Fruit fly (Drosophila melanogaster) whole organism, embryonic: ENCODE results near the gene CG31344.

Experiments
- Adf1 ChIP-seq: fragments of 200-800 bp; sonication (Bioruptor generic); IDR thresholded peaks from 2 replicates; pipeline ENCODE4 v1.3.6; 2022; ENCODE audit warnings: missing biosample characterization, missing genetic modification characterization
- Asciz ChIP-seq: fragments of 200-800 bp; sonication (Bioruptor generic); optimal IDR thresholded peaks from 2 replicates; lab custom pipeline; 2017; ENCODE audit warnings: missing biosample characterization, mild to moderate bottlenecking, missing genetic modification characterization, missing genetic modification reagents
- Atf6 ChIP-seq: fragments of 200-800 bp; sonication (Bioruptor generic); IDR thresholded peaks from 2 replicates; pipeline ENCODE4 v1.3.6; 2022; ENCODE audit warnings: missing biosample characterization, missing genetic modification characterization
- CG13287 ChIP-seq: fragments of 200-800 bp; sonication (Bioruptor generic); IDR thresholded peaks from 2 replicates; pipeline ENCODE4 v1.3.6; 2022; ENCODE audit warnings: missing biosample characterization, missing genetic modification characterization; ENCODE audit not compliant: partially characterized antibody
- CG13296 ChIP-seq: fragments of 200-800 bp; sonication (Bioruptor generic); optimal IDR thresholded peaks from 3 replicates; lab custom pipeline; 2018; ENCODE audit warnings: missing biosample characterization, mild to moderate bottlenecking, missing genetic modification characterization
- CG14050 ChIP-seq: fragments of 200-800 bp; sonication (Bioruptor generic); IDR thresholded peaks from 3 replicates; pipeline ENCODE4 v1.3.6; 2022; ENCODE audit warnings: missing biosample characterization, missing genetic modification characterization
- CG17802 ChIP-seq: fragments of 200-800 bp; sonication (Bioruptor generic); optimal IDR thresholded peaks from 2 replicates; lab custom pipeline; 2018; ENCODE audit warnings: missing biosample characterization, mild to moderate bottlenecking, missing genetic modification characterization, moderate library complexity
- CG2120 ChIP-seq: fragments of 200-800 bp; sonication (Bioruptor generic); optimal IDR thresholded peaks from 3 replicates; lab custom pipeline; 2016; ENCODE audit warnings: missing biosample characterization, missing genetic modification characterization
- CG32772 ChIP-seq: fragments of 200-800 bp; sonication (Bioruptor generic); IDR thresholded peaks from 2 replicates; pipeline ENCODE4 v1.3.6; 2022; ENCODE audit warnings: missing biosample characterization, missing genetic modification characterization
- CG4282 ChIP-seq: fragments of 200-800 bp; sonication (Bioruptor generic); optimal IDR thresholded peaks from 2 replicates; lab custom pipeline; 2016; ENCODE audit warnings: missing biosample characterization, missing genetic modification characterization
- CG4820 ChIP-seq: fragments of 200-800 bp; sonication (Bioruptor generic); optimal IDR thresholded peaks from 3 replicates; lab custom pipeline; 2016; ENCODE audit warnings: missing biosample characterization, missing genetic modification characterization
- CG5953 ChIP-seq: fragments of 200-800 bp; sonication (Bioruptor generic); IDR thresholded peaks from 2 replicates; pipeline ENCODE4 v1.3.6; 2022; ENCODE audit warnings: missing biosample characterization, missing genetic modification characterization
- CG6175 ChIP-seq: fragments of 200-800 bp; sonication (Bioruptor generic); IDR thresholded peaks from 3 replicates; pipeline ENCODE4 v1.3.6; 2022; ENCODE audit warnings: missing biosample characterization, missing genetic modification characterization
- CG6683 ChIP-seq: fragments of 200-800 bp; sonication (Bioruptor generic); optimal IDR thresholded peaks from 2 replicates; lab custom pipeline; 2017; ENCODE audit warnings: missing biosample characterization, mild to moderate bottlenecking, missing genetic modification characterization, missing genetic modification reagents
- CG6813 ChIP-seq: fragments of 200-800 bp; sonication (Bioruptor generic); optimal IDR thresholded peaks from 2 replicates; lab custom pipeline; 2017; ENCODE audit warnings: missing biosample characterization, missing genetic modification characterization, mild to moderate bottlenecking, moderate library complexity, missing genetic modification reagents
- CG7786 ChIP-seq: fragments of 200-800 bp; sonication (Bioruptor generic); optimal IDR thresholded peaks from 2 replicates; lab custom pipeline; 2016; ENCODE audit warnings: missing biosample characterization, missing genetic modification characterization
- CG7963 ChIP-seq: fragments of 200-800 bp; sonication (Bioruptor generic); IDR thresholded peaks from 3 replicates; pipeline ENCODE4 v1.3.6; 2022; ENCODE audit warnings: missing biosample characterization, missing genetic modification characterization; ENCODE audit not compliant: partially characterized antibody
- CG8924 ChIP-seq: fragments of 200-800 bp; optimal IDR thresholded peaks from 3 replicates; lab custom pipeline; 2019; ENCODE audit warnings: missing biosample characterization, mild to moderate bottlenecking, missing genetic modification characterization, moderate library complexity
- CoRest ChIP-seq: fragments of 200-800 bp; sonication (Bioruptor generic); optimal IDR thresholded peaks from 3 replicates; lab custom pipeline; 2018; ENCODE audit warnings: missing biosample characterization, mild to moderate bottlenecking, missing genetic modification characterization, moderate library complexity
- D ChIP-seq, 2 experiments: fragments of 200-800 bp in 1 of 2; fragments of >200 bp in 1 of 2; sonication (Bioruptor generic) in 1 of 2; optimal IDR thresholded peaks; 2 replicates in 1 of 2; 3 replicates in 1 of 2; lab custom pipeline; 2017; ENCODE audit warnings: mild to moderate bottlenecking in 1 of 2, missing biosample characterization in 1 of 2, missing genetic modification characterization in 1 of 2, missing genetic modification reagents in 1 of 2
- Dek ChIP-seq: fragments of 200-800 bp; sonication (Bioruptor generic); optimal IDR thresholded peaks from 3 replicates; lab custom pipeline; 2019; ENCODE audit warnings: missing biosample characterization, mild to moderate bottlenecking, missing genetic modification characterization, moderate library complexity
- Lhr ChIP-seq: fragments of 200-800 bp; sonication (Bioruptor generic); optimal IDR thresholded peaks from 3 replicates; lab custom pipeline; 2017; ENCODE audit warnings: mild to moderate bottlenecking, missing biosample characterization, missing genetic modification reagents, missing genetic modification characterization
- Mes4 ChIP-seq: fragments of 200-800 bp; sonication (Bioruptor generic); optimal IDR thresholded peaks from 2 replicates; lab custom pipeline; 2016; ENCODE audit warnings: missing biosample characterization, missing genetic modification characterization
- Myb ChIP-seq: fragments of 200-800 bp; sonication (Bioruptor generic); optimal IDR thresholded peaks from 2 replicates; lab custom pipeline; 2016; ENCODE audit warnings: missing biosample characterization, missing genetic modification characterization
- Pdp1 ChIP-seq, 2 experiments: fragments of 200-800 bp; sonication (Bioruptor generic); optimal IDR thresholded peaks; 3 replicates each; lab custom pipeline; 2016; ENCODE audit warnings: missing biosample characterization in 2 of 2, missing genetic modification characterization in 2 of 2, mild to moderate bottlenecking in 1 of 2, moderate library complexity in 1 of 2
- Sin3A ChIP-seq: fragments of >200 bp; optimal IDR thresholded peaks from 2 replicates; lab custom pipeline; 2018
- al ChIP-seq: fragments of 200-800 bp; sonication (Bioruptor generic); IDR thresholded peaks from 2 replicates; pipeline ENCODE4 v1.3.6; 2022; ENCODE audit warnings: missing biosample characterization, missing genetic modification characterization
- aop ChIP-seq: fragments of 200-800 bp; sonication (Bioruptor generic); IDR thresholded peaks from 2 replicates; pipeline ENCODE4 v1.3.6; 2022; ENCODE audit warnings: missing biosample characterization, missing genetic modification characterization
- ash1 ChIP-seq: fragments of 200-800 bp; sonication (Bioruptor generic); optimal IDR thresholded peaks from 2 replicates; lab custom pipeline; 2018; ENCODE audit warnings: missing biosample characterization, mild to moderate bottlenecking, missing genetic modification characterization
- cwo ChIP-seq: fragments of 200-800 bp; sonication (Bioruptor generic); optimal IDR thresholded peaks from 3 replicates; lab custom pipeline; 2017; ENCODE audit warnings: missing biosample characterization, missing genetic modification characterization, mild to moderate bottlenecking, moderate library complexity, missing genetic modification reagents
- en ChIP-seq: fragments of 200-800 bp; sonication (Bioruptor generic); optimal IDR thresholded peaks from 2 replicates; lab custom pipeline; 2016; ENCODE audit warnings: missing biosample characterization, missing genetic modification characterization
- gro ChIP-seq: fragments of 200-800 bp; sonication (Bioruptor generic); optimal IDR thresholded peaks from 2 replicates; lab custom pipeline; 2016; ENCODE audit warnings: missing biosample characterization, missing genetic modification characterization
- gsb ChIP-seq: fragments of 200-800 bp; sonication (Bioruptor generic); IDR thresholded peaks from 2 replicates; pipeline ENCODE4 v1.3.6; 2022; ENCODE audit warnings: missing biosample characterization, missing genetic modification characterization
- gsb-n ChIP-seq: fragments of 200-800 bp; sonication (Bioruptor generic); optimal IDR thresholded peaks from 3 replicates; lab custom pipeline; 2018; ENCODE audit warnings: missing biosample characterization, mild to moderate bottlenecking, missing genetic modification characterization
- ham ChIP-seq: fragments of 200-800 bp; sonication (Bioruptor generic); IDR thresholded peaks from 2 replicates; pipeline ENCODE4 v1.3.6; 2022; ENCODE audit warnings: missing biosample characterization, missing genetic modification characterization
- insv ChIP-seq, 2 experiments: fragments of 200-800 bp; sonication (Bioruptor generic); optimal IDR thresholded peaks; 3 replicates each; lab custom pipeline; 2016 to 2018; ENCODE audit warnings: missing biosample characterization in 2 of 2, missing genetic modification characterization in 2 of 2
- kah ChIP-seq: fragments of 200-800 bp; sonication (Bioruptor generic); optimal IDR thresholded peaks from 2 replicates; lab custom pipeline; 2018; ENCODE audit warnings: missing biosample characterization, mild to moderate bottlenecking, missing genetic modification characterization
- lab ChIP-seq: fragments of 200-800 bp; sonication (Bioruptor generic); optimal IDR thresholded peaks from 3 replicates; lab custom pipeline; 2017; ENCODE audit warnings: missing biosample characterization, missing genetic modification characterization, mild to moderate bottlenecking, moderate library complexity, missing genetic modification reagents
- lmd ChIP-seq: fragments of 200-800 bp; sonication (Bioruptor generic); IDR thresholded peaks from 2 replicates; pipeline ENCODE4 v1.3.6; 2022; ENCODE audit warnings: missing biosample characterization, missing genetic modification characterization
- onecut ChIP-seq: fragments of 200-800 bp; sonication (Bioruptor generic); IDR thresholded peaks from 2 replicates; pipeline ENCODE4 v1.3.6; 2022; ENCODE audit warnings: missing biosample characterization, missing genetic modification characterization
- org-1 ChIP-seq: fragments of 200-800 bp; sonication (Bioruptor generic); optimal IDR thresholded peaks from 2 replicates; lab custom pipeline; 2017; ENCODE audit warnings: missing biosample characterization, missing genetic modification characterization
- ranshi ChIP-seq: fragments of 200-800 bp; sonication (Bioruptor generic); IDR thresholded peaks from 2 replicates; pipeline ENCODE4 v1.3.6; 2022; ENCODE audit warnings: missing biosample characterization, missing genetic modification characterization
- sc ChIP-seq, 3 experiments: fragments of >200 bp in 2 of 3; fragments of 200-800 bp in 1 of 3; sonication (Bioruptor generic) in 1 of 3; optimal IDR thresholded peaks; 2 replicates in 2 of 3; 3 replicates in 1 of 3; lab custom pipeline; 2017; ENCODE audit warnings: mild to moderate bottlenecking in 1 of 3, missing biosample characterization in 1 of 3, missing genetic modification characterization in 1 of 3, missing genetic modification reagents in 1 of 3
- slbo ChIP-seq: fragments of 200-800 bp; sonication (Bioruptor generic); IDR thresholded peaks from 2 replicates; pipeline ENCODE4 v1.3.6; 2022; ENCODE audit warnings: missing biosample characterization, missing genetic modification characterization
- stc ChIP-seq: fragments of 200-800 bp; sonication (Bioruptor generic); IDR thresholded peaks from 2 replicates; pipeline ENCODE4 v1.3.6; 2022; ENCODE audit warnings: missing biosample characterization, missing genetic modification characterization
- sug ChIP-seq: fragments of 200-800 bp; optimal IDR thresholded peaks from 2 replicates; lab custom pipeline; 2019; ENCODE audit warnings: missing biosample characterization, mild to moderate bottlenecking, missing genetic modification characterization, moderate library complexity
- tio ChIP-seq: fragments of 200-800 bp; sonication (Bioruptor generic); optimal IDR thresholded peaks from 2 replicates; lab custom pipeline; 2017; ENCODE audit warnings: missing biosample characterization, missing genetic modification characterization, inconsistent platforms
- wek ChIP-seq: fragments of 200-800 bp; sonication (Bioruptor generic); optimal IDR thresholded peaks from 3 replicates; lab custom pipeline; 2018; ENCODE audit warnings: missing biosample characterization, mild to moderate bottlenecking, missing genetic modification characterization, moderate library complexity

Gene CG31344

dm6 chr3R:15262710-15263672, 37.9 kb upstream of the CG31344 start, which contains the start of the genes eIF2gamma and Set (continued):
- TF ChIP-seq sug (tag; lab: Kevin White, UChicago) = no peak
- TF ChIP-seq CG4820 (GFP tag; lab: Kevin White, UChicago) = no peak
- TF ChIP-seq CG32772 (GFP tag; lab: Robert Waterston, UW) = no peak
- TF ChIP-seq Asciz (GFP tag; lab: Kevin White, UChicago) = no peak
- TF ChIP-seq CG17802 = peak; percentile 24
- no peak for TF ChIP-seq gsb (GFP tag; lab: Robert Waterston, UW)
- no peak for TF ChIP-seq aop (GFP tag; lab: Robert Waterston, UW)
- TF ChIP-seq CG8924 (tag; lab: Kevin White, UChicago) = peak; percentile 2
- peak; percentile 61 for TF ChIP-seq CG7786 (GFP tag; lab: Kevin White, UChicago)
- TF ChIP-seq Dek (tag; lab: Kevin White, UChicago) = no peak
- peak; percentile 97 for TF ChIP-seq CG13287 (GFP tag; lab: Robert Waterston, UW)
- TF ChIP-seq wek (GFP tag; lab: Kevin White, UChicago) = no peak
- TF ChIP-seq kah = no peak
- no peak for TF ChIP-seq Mes4 (GFP tag; lab: Kevin White, UChicago)
- peak; percentile 43 for TF ChIP-seq D (optimal IDR thresholded peaks at IDR 0.05; lab: Kevin White, UChicago)
- TF ChIP-seq D (GFP tag; optimal IDR thresholded peaks at IDR 0.05; lab: Kevin White, UChicago) = no peak
- no peak for TF ChIP-seq CG13296 (GFP tag; lab: Kevin White, UChicago)
- TF ChIP-seq Atf6 (GFP tag; lab: Robert Waterston, UW) = 0 out of 2 replicates have a peak, but pooled peaks have one; percentile 42
- no peak for TF ChIP-seq cwo (GFP tag; lab: Kevin White, UChicago)
- TF ChIP-seq stc = no peak
- TF ChIP-seq CG7963 (GFP tag; lab: Robert Waterston, UW) = peak; percentile 98
- no peak for TF ChIP-seq sc (optimal IDR thresholded peaks at IDR 0.05; lab: Kevin White, UChicago)
- TF ChIP-seq sc (GFP tag; optimal IDR thresholded peaks at IDR 0.05; lab: Kevin White, UChicago) = no peak
- TF ChIP-seq lmd (GFP tag; lab: Robert Waterston, UW) = peak; percentile 16; the same call in 1 of the 2 replicates
- peak in 1 of 2 experiments; percentile 12 for TF ChIP-seq Pdp1 (GFP tag; optimal IDR thresholded peaks at IDR 0.05; lab: Kevin White, UChicago)
- no peak for TF ChIP-seq CG5953 (GFP tag; lab: Robert Waterston, UW)
- TF ChIP-seq CG2120 = peak; percentile 61
- TF ChIP-seq CG6683 = no peak
- no peak for TF ChIP-seq onecut
- TF ChIP-seq slbo (GFP tag; lab: Robert Waterston, UW) = peak; percentile 72
- TF ChIP-seq gsb-n (tag; lab: Kevin White, UChicago) = no peak
- TF ChIP-seq CG14050 (GFP tag; lab: Robert Waterston, UW) = no peak
- peak; percentile 37 for TF ChIP-seq Adf1 (GFP tag; lab: Robert Waterston, UW)
- TF ChIP-seq gro (GFP tag; lab: Kevin White, UChicago) = peak; percentile 60
- no peak for TF ChIP-seq org-1 (GFP tag; lab: Kevin White, UChicago)
- no peak for TF ChIP-seq CoRest (tag; lab: Kevin White, UChicago)
- TF ChIP-seq ham (GFP tag; lab: Robert Waterston, UW) = no peak
- TF ChIP-seq CG6813 = no peak
- peak; percentile 59 for TF ChIP-seq Myb (GFP tag; lab: Kevin White, UChicago)
- TF ChIP-seq en (GFP tag; lab: Kevin White, UChicago) = no peak
- TF ChIP-seq Sin3A (lab: Kevin White, UChicago) = peak; percentile 67
- TF ChIP-seq lab (GFP tag; lab: Kevin White, UChicago) = no peak
- TF ChIP-seq insv (GFP tag; optimal IDR thresholded peaks at IDR 0.05; lab: Kevin White, UChicago) = peak in 1 of 2 experiments; percentile 4
- peak; percentile 45 for TF ChIP-seq al (GFP tag; lab: Robert Waterston, UW)
- no peak for TF ChIP-seq tio (GFP tag; lab: Kevin White, UChicago)
- TF ChIP-seq ranshi = peak; percentile 54; the same call in 1 of the 2 replicates
- no peak for TF ChIP-seq Lhr (GFP tag; lab: Kevin White, UChicago)
- no peak for TF ChIP-seq ash1 (GFP tag; lab: Kevin White, UChicago)
- no peak for TF ChIP-seq CG4282 (GFP tag; lab: Kevin White, UChicago)
- no peak for TF ChIP-seq CG6175 (GFP tag; lab: Robert Waterston, UW)
